Worm (Caenorhabditis elegans): ENCODE data around the gene gnrr-6.

DNA sequence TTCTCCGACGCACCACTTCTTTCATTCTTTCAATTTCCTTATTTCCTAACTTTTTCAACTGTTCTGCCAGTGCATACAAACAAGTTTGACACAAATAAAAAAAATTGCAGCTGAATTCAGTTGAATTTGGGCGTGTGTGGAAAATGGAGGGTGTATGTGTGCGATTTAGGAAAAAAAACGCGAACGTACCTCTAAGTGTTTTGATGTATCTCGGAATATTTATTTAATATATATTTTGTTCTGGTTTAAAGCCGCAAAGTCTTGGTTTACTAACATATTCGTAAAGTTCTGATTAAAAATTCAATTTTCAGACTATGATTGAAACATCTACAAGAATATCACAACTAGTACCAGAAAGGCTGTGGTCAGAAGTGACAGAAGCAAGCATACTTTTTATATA lies 6.8 kb downstream of the gnrr-6 start, which contains the start of gene gnrr-7:
- no peak for TF ChIP-seq lin-29 (GFP tag; IDR thresholded peaks at IDR 0.05)
- no peak for TF ChIP-seq zfp-2 (tag; optimal IDR thresholded peaks at IDR 0.05)
- TF ChIP-seq nhr-237 (tag; optimal IDR thresholded peaks at IDR 0.05) = no peak
- no peak for TF ChIP-seq pqm-1 (tag; optimal IDR thresholded peaks at IDR 0.05)
- TF ChIP-seq nhr-11 (tag; optimal IDR thresholded peaks at IDR 0.05) = no peak
- TF ChIP-seq ceh-82 (tag; optimal IDR thresholded peaks at IDR 0.05) = no peak
- no peak for TF ChIP-seq daf-8 (GFP tag; IDR thresholded peaks at IDR 0.05)
- TF ChIP-seq mdl-1 (tag; optimal IDR thresholded peaks at IDR 0.05) = no peak
- TF ChIP-seq nhr-25 (tag; optimal IDR thresholded peaks at IDR 0.05; ENCODE audit: borderline replicate concordance, insufficient read depth) = no peak
- no peak for TF ChIP-seq T20F7.1 (GFP tag; optimal IDR thresholded peaks at IDR 0.05)
